Fruit fly (Drosophila melanogaster) whole organism, embryonic: ENCODE results near the gene CG17652.

Experiments used
- Abd-B ChIP-seq: fragments of 200-800 bp; sonication (Bioruptor generic); optimal IDR thresholded peaks from 2 replicates; lab custom pipeline; 2018; ENCODE audit warnings: missing biosample characterization, mild to moderate bottlenecking, missing genetic modification characterization, moderate library complexity
- Asciz ChIP-seq: fragments of 200-800 bp; sonication (Bioruptor generic); optimal IDR thresholded peaks from 2 replicates; lab custom pipeline; 2017; ENCODE audit warnings: missing biosample characterization, mild to moderate bottlenecking, missing genetic modification characterization, missing genetic modification reagents
- CG11398 ChIP-seq: fragments of 200-800 bp; sonication (Bioruptor generic); optimal IDR thresholded peaks from 2 replicates; lab custom pipeline; 2016; ENCODE audit warnings: missing biosample characterization, missing genetic modification characterization
- CG11504 ChIP-seq: fragments of 200-800 bp; sonication (Bioruptor generic); optimal IDR thresholded peaks from 3 replicates; lab custom pipeline; 2019; ENCODE audit warnings: missing biosample characterization, mild to moderate bottlenecking, missing genetic modification characterization, moderate library complexity
- CG17186 ChIP-seq: fragments of 200-800 bp; sonication (Bioruptor generic); optimal IDR thresholded peaks from 3 replicates; lab custom pipeline; 2017; ENCODE audit warnings: missing biosample characterization, missing genetic modification reagents, missing genetic modification characterization
- CG17359 ChIP-seq: fragments of 200-800 bp; sonication (Bioruptor generic); optimal IDR thresholded peaks from 3 replicates; lab custom pipeline; 2018; ENCODE audit warnings: missing biosample characterization, mild to moderate bottlenecking, missing genetic modification characterization, moderate library complexity
- CG17829 ChIP-seq: fragments of 200-800 bp; optimal IDR thresholded peaks from 2 replicates; lab custom pipeline; 2019; ENCODE audit warnings: missing biosample characterization, mild to moderate bottlenecking, missing genetic modification characterization, moderate library complexity
- CG18262 ChIP-seq: fragments of 200-800 bp; optimal IDR thresholded peaks from 3 replicates; lab custom pipeline; 2019; ENCODE audit warnings: missing biosample characterization, mild to moderate bottlenecking, missing genetic modification characterization, moderate library complexity
- CG2129 ChIP-seq: fragments of 200-800 bp; sonication (Bioruptor generic); IDR thresholded peaks from 2 replicates; pipeline ENCODE4 v1.3.6; 2022; ENCODE audit warnings: missing biosample characterization, missing genetic modification characterization; ENCODE audit not compliant: partially characterized antibody
- CG2678 ChIP-seq: fragments of 200-800 bp; sonication (Bioruptor generic); optimal IDR thresholded peaks from 3 replicates; lab custom pipeline; 2019; ENCODE audit warnings: missing biosample characterization, mild to moderate bottlenecking, missing genetic modification characterization, moderate library complexity
- CG30020 ChIP-seq: fragments of 200-800 bp; optimal IDR thresholded peaks from 2 replicates; lab custom pipeline; 2019; ENCODE audit warnings: missing biosample characterization, mild to moderate bottlenecking, missing genetic modification characterization, moderate library complexity
- CG30403 ChIP-seq: fragments of 200-800 bp; sonication (Bioruptor generic); optimal IDR thresholded peaks from 3 replicates; lab custom pipeline; 2016; ENCODE audit warnings: missing biosample characterization, missing genetic modification characterization
- CG30431 ChIP-seq: fragments of 200-800 bp; sonication (Bioruptor generic); optimal IDR thresholded peaks from 2 replicates; lab custom pipeline; 2017; ENCODE audit warnings: missing biosample characterization, missing genetic modification characterization
- CG3065 ChIP-seq: fragments of 200-800 bp; sonication (Bioruptor generic); optimal IDR thresholded peaks from 2 replicates; lab custom pipeline; 2016; ENCODE audit warnings: missing biosample characterization, missing genetic modification characterization
- CG32767 ChIP-seq: fragments of 200-800 bp; sonication (Bioruptor generic); IDR thresholded peaks from 2 replicates; pipeline ENCODE4 v1.3.6; 2022; ENCODE audit warnings: missing biosample characterization, missing genetic modification characterization
- CG3726 ChIP-seq: fragments of 200-800 bp; sonication (Bioruptor generic); IDR thresholded peaks from 3 replicates; pipeline ENCODE4, ENCODE4 v1.3.6; 2022; ENCODE audit warnings: missing biosample characterization, missing genetic modification characterization
- CG4328 ChIP-seq: fragments of 200-800 bp; sonication (Bioruptor generic); optimal IDR thresholded peaks from 3 replicates; lab custom pipeline; 2017; ENCODE audit warnings: missing biosample characterization, missing genetic modification reagents, missing genetic modification characterization
- CG4424 ChIP-seq: fragments of 200-800 bp; sonication (Bioruptor generic); optimal IDR thresholded peaks from 3 replicates; lab custom pipeline; 2016; ENCODE audit warnings: missing biosample characterization, missing genetic modification characterization
- CG8290 ChIP-seq, 3 experiments: fragments of 200-800 bp; sonication (Bioruptor generic); optimal IDR thresholded peaks; 2 replicates each; lab custom pipeline; 2016 to 2019; ENCODE audit warnings: missing biosample characterization in 3 of 3, missing genetic modification characterization in 3 of 3, mild to moderate bottlenecking in 2 of 3, moderate library complexity in 1 of 3
- Dp ChIP-seq: fragments of 200-800 bp; sonication (Bioruptor generic); optimal IDR thresholded peaks from 2 replicates; lab custom pipeline; 2018; ENCODE audit warnings: missing biosample characterization, mild to moderate bottlenecking, missing genetic modification characterization, moderate library complexity
- Hand ChIP-seq: fragments of 200-800 bp; sonication (Bioruptor generic); optimal IDR thresholded peaks from 2 replicates; lab custom pipeline; 2017; ENCODE audit warnings: mild to moderate bottlenecking, missing biosample characterization, missing genetic modification reagents, missing genetic modification characterization
- Hmr ChIP-seq: fragments of 200-800 bp; sonication (Bioruptor generic); optimal IDR thresholded peaks from 3 replicates; lab custom pipeline; 2017; ENCODE audit warnings: mild to moderate bottlenecking, missing biosample characterization, missing genetic modification reagents, missing genetic modification characterization
- Hr3 ChIP-seq: fragments of 200-800 bp; sonication (Bioruptor generic); optimal IDR thresholded peaks from 3 replicates; lab custom pipeline; 2016; ENCODE audit warnings: missing biosample characterization, missing genetic modification characterization
- Med ChIP-seq: fragments of 200-800 bp; sonication (Bioruptor generic); peaks from one replicate; lab custom pipeline; 2016; ENCODE audit warnings: missing biosample characterization, missing genetic modification characterization, mild to moderate bottlenecking, inconsistent platforms, moderate library complexity
- Mes4 ChIP-seq: fragments of 200-800 bp; sonication (Bioruptor generic); optimal IDR thresholded peaks from 2 replicates; lab custom pipeline; 2016; ENCODE audit warnings: missing biosample characterization, missing genetic modification characterization
- PHDP ChIP-seq: fragments of 200-800 bp; sonication (Bioruptor generic); optimal IDR thresholded peaks from 3 replicates; lab custom pipeline; 2018; ENCODE audit warnings: missing biosample characterization, mild to moderate bottlenecking, missing genetic modification characterization, moderate library complexity
- Scr ChIP-seq: fragments of 200-800 bp; sonication (Bioruptor generic); IDR thresholded peaks from 2 replicates; pipeline ENCODE4 v1.3.6; 2022; ENCODE audit warnings: missing biosample characterization, missing genetic modification characterization; ENCODE audit not compliant: partially characterized antibody
- Side ChIP-seq: fragments of 200-800 bp; sonication (Bioruptor generic); optimal IDR thresholded peaks from 2 replicates; lab custom pipeline; 2016; ENCODE audit warnings: missing biosample characterization, missing genetic modification characterization
- Six4 ChIP-seq: fragments of 200-800 bp; sonication (Bioruptor generic); optimal IDR thresholded peaks from 2 replicates; lab custom pipeline; 2016; ENCODE audit warnings: missing biosample characterization, missing genetic modification characterization
- Ssrp ChIP-seq: fragments of 200-800 bp; sonication (Bioruptor generic); optimal IDR thresholded peaks from 2 replicates; lab custom pipeline; 2018; ENCODE audit warnings: missing biosample characterization, mild to moderate bottlenecking, missing genetic modification characterization, moderate library complexity
- abd-A ChIP-seq: fragments of 200-800 bp; sonication (Bioruptor generic); optimal IDR thresholded peaks from 3 replicates; lab custom pipeline; 2019; ENCODE audit warnings: missing biosample characterization, mild to moderate bottlenecking, missing genetic modification characterization, moderate library complexity
- az2 ChIP-seq: fragments of 200-800 bp; sonication (Bioruptor generic); optimal IDR thresholded peaks from 3 replicates; lab custom pipeline; 2016; ENCODE audit warnings: missing biosample characterization, missing genetic modification characterization
- bsh ChIP-seq, 2 experiments: fragments of 200-800 bp; sonication (Bioruptor generic); optimal IDR thresholded peaks; 2 replicates each; lab custom pipeline; 2017 to 2018; ENCODE audit warnings: mild to moderate bottlenecking in 2 of 2, missing biosample characterization in 2 of 2, missing genetic modification characterization in 2 of 2, moderate library complexity in 1 of 2
- chif ChIP-seq, 2 experiments: fragments of 200-800 bp; sonication (Bioruptor generic); optimal IDR thresholded peaks; 3 replicates each; lab custom pipeline; 2016; ENCODE audit warnings: missing biosample characterization in 2 of 2, missing genetic modification characterization in 2 of 2
- chinmo ChIP-seq: fragments of 200-800 bp; sonication (Bioruptor generic); IDR thresholded peaks from 4 replicates; pipeline ENCODE4 v1.3.6; 2022; ENCODE audit warnings: missing biosample characterization, missing genetic modification characterization; ENCODE audit not compliant: partially characterized antibody
- gem ChIP-seq: fragments of 200-800 bp; sonication (Bioruptor generic); optimal IDR thresholded peaks from 2 replicates; lab custom pipeline; 2019; ENCODE audit warnings: missing biosample characterization, mild to moderate bottlenecking, missing genetic modification characterization, moderate library complexity
- grau ChIP-seq: fragments of 200-800 bp; optimal IDR thresholded peaks from 3 replicates; lab custom pipeline; 2019; ENCODE audit warnings: missing biosample characterization, mild to moderate bottlenecking, missing genetic modification characterization, moderate library complexity
- h ChIP-seq: fragments of >200 bp; optimal IDR thresholded peaks from 2 replicates; lab custom pipeline; 2017
- lab ChIP-seq: fragments of 200-800 bp; sonication (Bioruptor generic); optimal IDR thresholded peaks from 3 replicates; lab custom pipeline; 2017; ENCODE audit warnings: missing biosample characterization, missing genetic modification characterization, mild to moderate bottlenecking, moderate library complexity, missing genetic modification reagents
- pros ChIP-seq: fragments of 200-800 bp; sonication (Bioruptor generic); optimal IDR thresholded peaks from 3 replicates; lab custom pipeline; 2019; ENCODE audit warnings: missing biosample characterization, mild to moderate bottlenecking, missing genetic modification characterization, moderate library complexity
- seq ChIP-seq: fragments of 200-800 bp; sonication (Bioruptor generic); IDR thresholded peaks from 2 replicates; pipeline ENCODE4 v1.3.6; 2022; ENCODE audit warnings: missing biosample characterization, missing genetic modification characterization
- slp2 ChIP-seq: fragments of 200-800 bp; sonication (Bioruptor generic); optimal IDR thresholded peaks from 2 replicates; lab custom pipeline; 2016; ENCODE audit warnings: missing biosample characterization, missing genetic modification characterization
- sna ChIP-seq: fragments of 200-800 bp; sonication (Bioruptor generic); IDR thresholded peaks from 2 replicates; pipeline ENCODE4 v1.3.6; 2022; ENCODE audit warnings: missing biosample characterization, missing genetic modification characterization; ENCODE audit not compliant: partially characterized antibody
- sob ChIP-seq: fragments of 200-800 bp; sonication (Bioruptor generic); IDR thresholded peaks from 2 replicates; pipeline ENCODE4 v1.3.6; 2022; ENCODE audit warnings: missing biosample characterization, missing genetic modification characterization
- stc ChIP-seq: fragments of 200-800 bp; sonication (Bioruptor generic); IDR thresholded peaks from 2 replicates; pipeline ENCODE4 v1.3.6; 2022; ENCODE audit warnings: missing biosample characterization, missing genetic modification characterization
- unpg ChIP-seq: fragments of 200-800 bp; sonication (Bioruptor generic); optimal IDR thresholded peaks from 3 replicates; lab custom pipeline; 2018; ENCODE audit warnings: missing biosample characterization, mild to moderate bottlenecking, missing genetic modification characterization, moderate library complexity
- vnd ChIP-seq: fragments of 200-800 bp; sonication (Bioruptor generic); IDR thresholded peaks from 3 replicates; pipeline ENCODE4 v1.3.6; 2022; ENCODE audit warnings: missing biosample characterization, missing genetic modification characterization; ENCODE audit not compliant: partially characterized antibody
- z ChIP-seq: fragments of 200-800 bp; sonication (Bioruptor generic); IDR thresholded peaks from 3 replicates; pipeline ENCODE4 v1.3.6; 2022; ENCODE audit warnings: missing biosample characterization, missing genetic modification characterization
- zen ChIP-seq: fragments of 200-800 bp; sonication (Bioruptor generic); optimal IDR thresholded peaks from 3 replicates; lab custom pipeline; 2018; ENCODE audit warnings: missing biosample characterization, mild to moderate bottlenecking, missing genetic modification characterization, moderate library complexity
- zfh2 ChIP-seq: fragments of 200-800 bp; sonication (Bioruptor generic); optimal IDR thresholded peaks from 2 replicates; lab custom pipeline; 2016; ENCODE audit warnings: missing biosample characterization, missing genetic modification characterization

The CG17652 gene

dm6 chr2L:1740095-1740494 lies 7.9 kb upstream of the CG17652 start (continued):
- TF ChIP-seq seq (GFP tag; lab: Robert Waterston, UW) (peak; percentile 46; the same call in 1 of the 2 replicates), gem (peak; percentile 12), CG2678 (peak; percentile 35), zen (no peak), CG4328 (GFP tag; lab: Kevin White, UChicago) (no peak), zfh2 (GFP tag; lab: Kevin White, UChicago) (no peak), lab (GFP tag; lab: Kevin White, UChicago) (peak; percentile 62), CG32767 (0 out of 2 replicates have a peak, but pooled peaks have one; percentile 35), CG30431 (GFP tag; lab: Kevin White, UChicago) (no peak), h (lab: Kevin White, UChicago) (no peak), Hmr (GFP tag; lab: Kevin White, UChicago) (peak; percentile 8), CG2129 (no peak), sob (peak; percentile 46; the same call in 1 of the 2 replicates), CG3065 (no peak), Side (GFP tag; lab: Kevin White, UChicago) (no peak), stc (GFP tag; lab: Robert Waterston, UW) (peak; percentile 56), CG17186 (GFP tag; lab: Kevin White, UChicago) (no peak), CG8290 (GFP tag; optimal IDR thresholded peaks at IDR 0.05; lab: Kevin White, UChicago) (no peak), CG8290 (tag; optimal IDR thresholded peaks at IDR 0.05; lab: Kevin White, UChicago) (peak in 1 of 2 experiments; percentile 27), vnd (GFP tag; lab: Robert Waterston, UW) (no peak), CG30020 (tag; lab: Kevin White, UChicago) (no peak), Dp (GFP tag; lab: Kevin White, UChicago) (no peak), slp2 (GFP tag; lab: Kevin White, UChicago) (no peak), chinmo (0 out of 4 replicates have a peak, but pooled peaks have one; percentile 5), Abd-B (no peak), unpg (GFP tag; lab: Kevin White, UChicago) (no peak), pros (GFP tag; lab: Kevin White, UChicago) (no peak), CG11504 (tag; lab: Kevin White, UChicago) (no peak), bsh (GFP tag; optimal IDR thresholded peaks at IDR 0.05; lab: Kevin White, UChicago) (peak in 1 of 2 experiments; percentile 4), abd-A (tag; lab: Kevin White, UChicago) (no peak), z (GFP tag; lab: Robert Waterston, UW) (0 out of 3 replicates have a peak, but pooled peaks have one; percentile 7), CG17359 (tag; lab: Kevin White, UChicago) (peak; percentile 6), Hand (GFP tag; lab: Kevin White, UChicago) (no peak), CG11398 (GFP tag; lab: Kevin White, UChicago) (no peak), sna (GFP tag; lab: Robert Waterston, UW) (no peak), chif (GFP tag; optimal IDR thresholded peaks at IDR 0.05; lab: Kevin White, UChicago) (no peak), CG30403 (GFP tag; lab: Kevin White, UChicago) (no peak), Med (GFP tag; lab: Kevin White, UChicago) (peak; percentile 78)

- peak; percentile 20 for TF ChIP-seq grau
- peak; percentile 18 for TF ChIP-seq CG4424 (GFP tag; lab: Kevin White, UChicago)
- peak; percentile 20 for TF ChIP-seq CG17829 (tag; lab: Kevin White, UChicago)
- peak; percentile 14 for TF ChIP-seq PHDP (tag; lab: Kevin White, UChicago)
- TF ChIP-seq CG18262 (tag; lab: Kevin White, UChicago), result peak; percentile 48
- peak; percentile 13 for TF ChIP-seq az2 (GFP tag; lab: Kevin White, UChicago)
- TF ChIP-seq Scr (GFP tag; lab: Robert Waterston, UW), result no peak
- TF ChIP-seq Asciz (GFP tag; lab: Kevin White, UChicago), result peak; percentile 38
- peak; percentile 23 for TF ChIP-seq Six4
- no peak for TF ChIP-seq CG3726 (GFP tag; lab: Robert Waterston, UW)
- no peak for TF ChIP-seq Mes4
- peak; percentile 24 for TF ChIP-seq Ssrp
- TF ChIP-seq unpg (GFP tag; lab: Kevin White, UChicago), result peak; percentile 43
- TF ChIP-seq Hr3 (GFP tag; lab: Kevin White, UChicago), result peak; percentile 7
Measured at dm6 chr2L:1738054-1738453, 5.9 kb upstream of the CG17652 start.
